Fruit fly (Drosophila melanogaster): ENCODE results near the gene CG1409.

CG1409 gene

DNA sequence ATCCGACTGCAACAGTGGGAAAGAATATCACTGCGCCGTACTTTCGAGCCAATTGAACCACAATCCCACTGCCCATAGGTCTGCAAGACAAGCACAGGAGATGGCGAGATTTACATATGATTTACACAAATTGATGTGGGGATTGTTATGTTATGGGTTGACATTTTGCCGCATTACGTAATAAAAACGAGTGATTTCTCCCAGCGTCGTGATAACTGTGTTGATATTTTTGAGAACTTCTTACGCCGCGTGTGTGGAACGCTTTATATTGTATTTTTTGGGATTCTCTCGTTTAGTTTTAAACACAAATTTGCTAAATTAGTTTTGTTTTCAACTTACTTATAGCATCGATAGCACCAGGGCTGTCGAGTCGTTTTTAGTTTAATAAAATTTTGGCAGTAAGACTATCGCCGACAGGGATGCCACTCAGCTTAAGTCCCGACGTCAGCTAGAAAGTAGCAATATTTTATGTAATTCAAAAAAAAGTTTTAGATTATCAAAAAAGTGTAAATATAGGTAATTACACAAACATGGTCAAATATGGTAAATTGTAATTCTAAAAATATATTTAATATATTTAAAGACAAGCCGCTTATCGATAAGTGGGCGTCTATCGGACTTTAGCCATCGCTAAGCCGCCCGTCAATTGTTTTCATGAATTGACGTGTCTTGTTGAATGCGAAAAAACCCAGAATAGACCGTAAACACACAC is 35.6 kb downstream of the CG1409 start, which contains the start of the genes CG45089, ND-MNLL and p115 (continued):
- TF ChIP-seq Fer1 (GFP tag; optimal IDR thresholded peaks at IDR 0.05): peak; percentile 63
- peak; percentile 69 for TF ChIP-seq knrl (GFP tag; IDR thresholded peaks at IDR 0.05; ENCODE audit: partially characterized antibody)
- no peak for TF ChIP-seq gsb (GFP tag; IDR thresholded peaks at IDR 0.05)
- peak; percentile 8 for TF ChIP-seq CG16815 (GFP tag; optimal IDR thresholded peaks at IDR 0.05)
- peak; percentile 81 for TF ChIP-seq lilli (GFP tag; optimal IDR thresholded peaks at IDR 0.05)
- TF ChIP-seq scrt (GFP tag; optimal IDR thresholded peaks at IDR 0.05): peak; percentile 25
- peak; percentile 33 for TF ChIP-seq CG1602 (GFP tag; optimal IDR thresholded peaks at IDR 0.05)
- TF ChIP-seq zen (tag; optimal IDR thresholded peaks at IDR 0.05): peak; percentile 53
- peak; percentile 65 for TF ChIP-seq Abd-B (GFP tag; optimal IDR thresholded peaks at IDR 0.05)
- 0 out of 2 replicates have a peak, but pooled peaks have one; percentile 42 for TF ChIP-seq CG17328 (GFP tag; IDR thresholded peaks at IDR 0.05)
- 0 out of 3 replicates have a peak, but pooled peaks have one; percentile 48 for TF ChIP-seq Doc3 (GFP tag; IDR thresholded peaks at IDR 0.05; ENCODE audit: partially characterized antibody)
- peak; percentile 47 for TF ChIP-seq Fer3 (tag; optimal IDR thresholded peaks at IDR 0.05)
- TF ChIP-seq CG30403 (GFP tag; optimal IDR thresholded peaks at IDR 0.05): peak; percentile 75
- peak; percentile 18 for TF ChIP-seq HLH54F (GFP tag; optimal IDR thresholded peaks at IDR 0.05)
- TF ChIP-seq luna (GFP tag; optimal IDR thresholded peaks at IDR 0.05): no peak
- peak; percentile 85 for TF ChIP-seq YL-1 (GFP tag; optimal IDR thresholded peaks at IDR 0.05)
- TF ChIP-seq Blimp-1 (GFP tag; optimal IDR thresholded peaks at IDR 0.05): peak; percentile 45
- no peak for TF ChIP-seq pnt (GFP tag; optimal IDR thresholded peaks at IDR 0.05)
- TF ChIP-seq chm (GFP tag; IDR thresholded peaks at IDR 0.05): no peak
- TF ChIP-seq seq (GFP tag; IDR thresholded peaks at IDR 0.05): peak; percentile 31; the same call in 1 of the 2 replicates
- TF ChIP-seq Trl (optimal IDR thresholded peaks at IDR 0.05): no peak
- peak; percentile 20 for TF ChIP-seq Trl (GFP tag; optimal IDR thresholded peaks at IDR 0.05)
- peak; percentile 19 for TF ChIP-seq tio (GFP tag; optimal IDR thresholded peaks at IDR 0.05)
- TF ChIP-seq CG6791 (GFP tag; IDR thresholded peaks at IDR 0.05; ENCODE audit: partially characterized antibody): no peak
- TF ChIP-seq CG12104 (GFP tag; optimal IDR thresholded peaks at IDR 0.05): no peak
- peak; percentile 11 to 68 for TF ChIP-seq dpn (GFP tag; optimal IDR thresholded peaks at IDR 0.05)
- no peak for TF ChIP-seq ham (GFP tag; IDR thresholded peaks at IDR 0.05)
- TF ChIP-seq MBD-R2 (GFP tag; IDR thresholded peaks at IDR 0.05): peak; percentile 78
- peak; percentile 26 for TF ChIP-seq cato (GFP tag; optimal IDR thresholded peaks at IDR 0.05; ENCODE audit: borderline replicate concordance)
- no peak for TF ChIP-seq CG16863 (GFP tag; optimal IDR thresholded peaks at IDR 0.05)
- peak; percentile 46 for TF ChIP-seq caup (GFP tag; optimal IDR thresholded peaks at IDR 0.05; ENCODE audit: severe bottlenecking)
- peak; percentile 68 for TF ChIP-seq Ptx1 (GFP tag; IDR thresholded peaks at IDR 0.05)
- TF ChIP-seq crol (GFP tag; IDR thresholded peaks at IDR 0.05): no peak
- peak; percentile 26 for TF ChIP-seq CG7556 (GFP tag; optimal IDR thresholded peaks at IDR 0.05)
- TF ChIP-seq dan (GFP tag; IDR thresholded peaks at IDR 0.05): no peak
- TF ChIP-seq sr (GFP tag; IDR thresholded peaks at IDR 0.05): no peak
- TF ChIP-seq CG4424 (GFP tag; optimal IDR thresholded peaks at IDR 0.05): peak; percentile 62
- no peak for TF ChIP-seq CG1792 (GFP tag; optimal IDR thresholded peaks at IDR 0.05)
- TF ChIP-seq CG11456 (GFP tag; IDR thresholded peaks at IDR 0.05): peak; percentile 16; the same call in 1 of the 3 replicates
- peak; percentile 61 for TF ChIP-seq inv (GFP tag; IDR thresholded peaks at IDR 0.05; ENCODE audit: partially characterized antibody)
- no peak for TF ChIP-seq CG17912 (GFP tag; optimal IDR thresholded peaks at IDR 0.05)
- TF ChIP-seq phol (tag; optimal IDR thresholded peaks at IDR 0.05): peak; percentile 69
- TF ChIP-seq CG3995 (GFP tag; optimal IDR thresholded peaks at IDR 0.05): peak; percentile 86
- TF ChIP-seq Mrtf (GFP tag; IDR thresholded peaks at IDR 0.05): no peak
- TF ChIP-seq Rfx (GFP tag; IDR thresholded peaks at IDR 0.05): peak; percentile 71; the same call in 1 of the 2 replicates
- TF ChIP-seq CG13775 (GFP tag; optimal IDR thresholded peaks at IDR 0.05): peak; percentile 65
- peak; percentile 83 for TF ChIP-seq Dll (GFP tag; IDR thresholded peaks at IDR 0.05; ENCODE audit: partially characterized antibody)
- TF ChIP-seq tgo (GFP tag; IDR thresholded peaks at IDR 0.05): peak; percentile 53; the same call in 2 of the 3 replicates
- TF ChIP-seq CG15514 (GFP tag; optimal IDR thresholded peaks at IDR 0.05): peak; percentile 66

Data from whole organism, embryonic.